Worm (Caenorhabditis elegans): ENCODE measurements around the gene F09F9.2.

- TF ChIP-seq ZK546.5 (tag; optimal IDR thresholded peaks at IDR 0.05), result no peak
- no peak for TF ChIP-seq ztf-11 (tag; optimal IDR thresholded peaks at IDR 0.05)
- no peak for TF ChIP-seq egl-27 (tag; optimal IDR thresholded peaks at IDR 0.05)
These were observed 32.0 kb downstream of the F09F9.2 start, which contains the start of gene T06F4.1 for ce11 chrX:4079264-4079663.

Measured in whole organism, L2 larva.